Worm (Caenorhabditis elegans): ENCODE results near the gene R05F9.7.

The R05F9.7 gene

DNA sequence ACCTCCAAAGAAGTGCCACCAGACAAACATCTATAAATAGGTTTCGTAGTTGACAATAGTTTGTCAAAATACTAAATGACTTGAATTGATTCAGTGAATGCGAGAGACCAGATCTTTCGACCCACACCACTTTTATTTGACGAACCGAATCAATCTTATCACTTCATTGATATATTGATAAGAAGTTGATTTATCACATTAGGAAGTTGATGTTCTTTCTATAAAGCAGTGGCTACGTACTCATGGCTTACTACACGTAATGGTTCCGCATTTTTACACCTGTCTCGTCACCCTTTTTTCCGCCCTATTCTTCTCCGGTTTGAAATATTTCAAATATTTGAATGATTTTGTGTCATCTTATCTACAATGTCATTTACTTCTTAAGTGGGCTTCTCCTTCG is 34.5 kb downstream of the R05F9.7 start:
- TF ChIP-seq sdz-38 (tag; optimal IDR thresholded peaks at IDR 0.05) (no peak), nhr-80 (tag; optimal IDR thresholded peaks at IDR 0.05) (peak; percentile 12), B0019.2 (GFP tag; conservative IDR thresholded peaks at IDR 0.05) (no peak), zfh-2 (GFP tag; conservative IDR thresholded peaks at IDR 0.05) (no peak), zim-3 (tag; optimal IDR thresholded peaks at IDR 0.05) (no peak), tbx-9 (tag; optimal IDR thresholded peaks at IDR 0.05; ENCODE audit: borderline replicate concordance) (no peak), mes-4 (tag; optimal IDR thresholded peaks at IDR 0.05) (no peak), unc-130 (GFP tag; optimal IDR thresholded peaks at IDR 0.05) (no peak), Y53G8AR.9 (GFP tag; conservative IDR thresholded peaks at IDR 0.05) (0 out of 2 replicates have a peak, but pooled peaks have one; percentile 12), nfyb-1 (GFP tag; IDR thresholded peaks at IDR 0.05) (no peak), F57A8.1 (GFP tag; optimal IDR thresholded peaks at IDR 0.05) (no peak), somi-1 (GFP tag; optimal IDR thresholded peaks at IDR 0.05) (no peak), madf-6 (GFP tag; IDR thresholded peaks at IDR 0.05) (no peak)

DNA sequence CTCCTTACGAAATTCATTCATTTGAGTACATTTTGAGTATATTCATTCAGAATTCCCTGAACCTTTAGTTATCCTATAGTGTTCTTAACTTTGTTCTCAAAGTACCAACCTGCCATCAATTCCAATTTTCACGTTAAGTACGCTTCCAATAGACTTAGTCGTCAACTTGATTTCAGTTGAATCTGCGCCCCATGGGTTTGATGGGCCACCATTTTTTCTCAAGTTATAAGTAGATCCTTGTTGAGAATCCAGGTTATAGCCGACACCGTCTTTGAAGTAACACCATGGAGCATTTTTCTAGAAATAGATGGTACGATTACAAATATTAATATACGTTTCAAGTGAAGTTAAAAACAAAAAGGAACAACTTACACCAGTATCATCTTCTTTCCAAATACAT is 38.7 kb downstream of the R05F9.7 start:
- no peak for TF ChIP-seq ccch-3 (GFP tag; optimal IDR thresholded peaks at IDR 0.05)
- TF ChIP-seq nhr-120 (GFP tag; IDR thresholded peaks at IDR 0.05), result no peak
- no peak for TF ChIP-seq tlf-1 (GFP tag; optimal IDR thresholded peaks at IDR 0.05)
- no peak for TF ChIP-seq pbrm-1 (GFP tag; IDR thresholded peaks at IDR 0.05)
- no peak for TF ChIP-seq hlh-26 (GFP tag; conservative IDR thresholded peaks at IDR 0.05)
- TF ChIP-seq C17E4.6 (GFP tag; IDR thresholded peaks at IDR 0.05), result no peak
- TF ChIP-seq lsy-27 (tag; optimal IDR thresholded peaks at IDR 0.05; ENCODE audit: borderline replicate concordance, insufficient read depth), result no peak
- TF ChIP-seq nhr-179 (tag; optimal IDR thresholded peaks at IDR 0.05), result no peak
- TF ChIP-seq B0261.1 (tag; optimal IDR thresholded peaks at IDR 0.05), result no peak
- TF ChIP-seq ztf-18 (tag; optimal IDR thresholded peaks at IDR 0.05), result no peak
- no peak for TF ChIP-seq unc-62 (GFP tag; optimal IDR thresholded peaks at IDR 0.05)
- no peak for TF ChIP-seq somi-1 (GFP tag; optimal IDR thresholded peaks at IDR 0.05)
- TF ChIP-seq tbx-9 (tag; optimal IDR thresholded peaks at IDR 0.05; ENCODE audit: borderline replicate concordance), result no peak

DNA sequence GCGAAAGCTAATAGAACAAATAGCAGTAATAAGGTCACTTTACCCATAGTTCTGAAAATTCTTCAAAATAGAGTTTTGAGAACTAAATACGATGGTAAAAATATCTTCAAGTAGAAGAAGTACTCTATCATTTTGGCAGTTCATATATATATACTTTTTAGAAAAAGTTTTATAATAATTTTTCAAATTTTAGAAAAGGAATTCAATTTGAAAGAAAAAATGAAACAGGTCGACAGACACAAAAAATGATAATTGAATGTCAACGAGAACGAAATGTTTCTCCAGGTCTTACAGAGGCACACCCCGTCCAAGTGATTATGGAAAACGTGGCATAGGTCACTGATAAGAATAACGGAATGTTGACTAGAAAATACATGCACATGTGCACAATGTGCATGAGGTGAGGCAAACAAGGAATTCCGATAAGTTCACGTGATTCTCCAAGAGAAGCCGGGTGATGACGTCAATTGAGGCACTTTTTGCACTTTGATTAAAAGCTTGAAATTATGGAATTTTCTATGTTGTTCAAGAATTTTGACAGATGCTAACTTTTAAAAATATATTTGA is 39.2 kb downstream of the R05F9.7 start, which contains the start of gene aagr-2:
Gene aagr-2 (minus strand): TSS at position 51 of the 567 bp plus-strand sequence.
- TF ChIP-seq F33H1.4 (GFP tag; IDR thresholded peaks at IDR 0.05) (no peak), aptf-3 (GFP tag; IDR thresholded peaks at IDR 0.05) (no peak), D2030.7 (GFP tag; IDR thresholded peaks at IDR 0.05) (no peak), chd-7 (tag; optimal IDR thresholded peaks at IDR 0.05) (no peak), pbrm-1 (GFP tag; IDR thresholded peaks at IDR 0.05) (no peak), C17E4.6 (GFP tag; IDR thresholded peaks at IDR 0.05) (no peak), ztf-3 (GFP tag; optimal IDR thresholded peaks at IDR 0.05) (no peak), zfh-2 (GFP tag; conservative IDR thresholded peaks at IDR 0.05) (no peak), sdz-38 (tag; optimal IDR thresholded peaks at IDR 0.05) (no peak), unc-62 (GFP tag; optimal IDR thresholded peaks at IDR 0.05) (no peak), snpc-3.4 (tag; optimal IDR thresholded peaks at IDR 0.05) (no peak), nfya-1 (tag; optimal IDR thresholded peaks at IDR 0.05; ENCODE audit: borderline replicate concordance, insufficient read depth) (no peak), atf-7 (tag; optimal IDR thresholded peaks at IDR 0.05) (peak; percentile 92), him-1 (tag; optimal IDR thresholded peaks at IDR 0.05) (no peak), ekl-4 (GFP tag; IDR thresholded peaks at IDR 0.05) (no peak; the same call in 1 of the 2 replicates), ceh-100 (GFP tag; IDR thresholded peaks at IDR 0.05) (no peak), nfya-2 (GFP tag; IDR thresholded peaks at IDR 0.05) (no peak), hlh-26 (GFP tag; conservative IDR thresholded peaks at IDR 0.05) (no peak), F57A8.1 (GFP tag; optimal IDR thresholded peaks at IDR 0.05) (no peak), pha-4 (tag; optimal IDR thresholded peaks at IDR 0.05) (peak; percentile 86), mes-4 (tag; optimal IDR thresholded peaks at IDR 0.05) (no peak), snpc-4 (GFP tag; optimal IDR thresholded peaks at IDR 0.05) (no peak), snpc-4 (tag; optimal IDR thresholded peaks at IDR 0.05) (peak in 1 of 4 experiments; percentile 10), egl-18 (GFP tag; IDR thresholded peaks at IDR 0.05) (no peak), K11D2.4 (GFP tag; IDR thresholded peaks at IDR 0.05) (no peak), hmg-20 (GFP tag; IDR thresholded peaks at IDR 0.05) (no peak), Y53G8AR.9 (GFP tag; conservative IDR thresholded peaks at IDR 0.05) (no peak), nhr-120 (GFP tag; IDR thresholded peaks at IDR 0.05) (no peak), ceh-58 (GFP tag; IDR thresholded peaks at IDR 0.05) (no peak), bed-2 (GFP tag; IDR thresholded peaks at IDR 0.05) (no peak), B0019.2 (GFP tag; conservative IDR thresholded peaks at IDR 0.05) (no peak), B0261.1 (tag; optimal IDR thresholded peaks at IDR 0.05) (no peak)

Measured in whole organism, young adult.